Worm (Caenorhabditis elegans) whole organism, L4/young adult: ENCODE measurements around the gene F15E6.3.

Experiments used
- dao-5 ChIP-seq: sonication (generic microtip); optimal IDR thresholded peaks from 2 replicates; lab custom pipeline; 2016; ENCODE audit warnings: missing genotype, missing genetic modification characterization, moderate library complexity, missing compliant biosample characterization
- him-1 ChIP-seq: sonication (generic microtip); optimal IDR thresholded peaks from 2 replicates; lab custom pipeline; 2016; ENCODE audit warnings: missing genotype, missing genetic modification reagents, missing genetic modification characterization, missing compliant biosample characterization

ce11 chrIV:4298983-4299382, 4.3 kb downstream of the F15E6.3 start, which contains the start of gene F15E6.9:
- no peak for TF ChIP-seq dao-5
- TF ChIP-seq him-1: no peak
